Fruit fly (Drosophila melanogaster): ENCODE measurements around the gene polo.

- no peak for TF ChIP-seq Ets98B (GFP tag; IDR thresholded peaks at IDR 0.05)
- TF ChIP-seq CG13204 (GFP tag; optimal IDR thresholded peaks at IDR 0.05), result no peak
Measured at dm6 chr3L:20353726-20354332, 44.4 kb downstream of the polo start.

All from whole organism, pupa.